Fruit fly (Drosophila melanogaster) Kc167 (cell line): ENCODE data around the gene CG42512.

Source experiments
- Myc ChIP-seq: fragments of >200 bp; optimal IDR thresholded peaks from 2 replicates; lab custom pipeline; 2017; ENCODE audit warnings: missing external identifiers
- h ChIP-seq: fragments of >200 bp; optimal IDR thresholded peaks from 3 replicates; lab custom pipeline; 2018; ENCODE audit warnings: missing external identifiers
- insv ChIP-seq: fragments of >200 bp; optimal IDR thresholded peaks from 3 replicates; lab custom pipeline; 2018; ENCODE audit warnings: missing external identifiers
- psq ChIP-seq: fragments of >200 bp; optimal IDR thresholded peaks from 2 replicates; lab custom pipeline; 2017; ENCODE audit warnings: missing external identifiers

DNA sequence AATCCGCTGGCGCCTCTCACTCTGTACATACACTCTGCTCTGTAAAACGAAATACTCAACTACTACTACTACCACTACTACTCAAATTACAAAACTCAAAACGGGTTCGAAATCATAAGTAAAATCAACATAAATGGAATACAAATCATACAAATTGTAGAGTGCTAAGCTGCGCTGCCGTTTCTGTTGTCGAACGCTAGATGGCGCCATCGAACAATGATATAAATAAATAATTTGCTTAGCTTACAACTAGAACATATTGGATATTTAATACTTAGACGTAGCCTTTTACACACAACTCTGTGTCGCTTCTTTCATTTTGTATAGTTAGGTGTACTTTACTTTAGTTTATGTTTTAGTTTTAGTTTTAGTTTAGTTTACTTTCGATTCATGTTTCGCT is 26.7 kb upstream of the CG42512 start:
- TF ChIP-seq psq (no peak), h (lab: Kevin White, UChicago) (no peak), Myc (lab: Kevin White, UChicago) (no peak), insv (no peak)
